Fruit fly (Drosophila melanogaster): ENCODE measurements around the gene CG5131.

CG5131 gene

dm6 chr2L:17477710-17478109 is 6.6 kb upstream of the CG5131 start, which contains the start of gene cass (continued):
- TF ChIP-seq Optix (GFP tag; IDR thresholded peaks at IDR 0.05): no peak
- no peak for TF ChIP-seq hth (optimal IDR thresholded peaks at IDR 0.05)
- TF ChIP-seq sens (GFP tag): peak; percentile 76
- TF ChIP-seq CG11247 (GFP tag; IDR thresholded peaks at IDR 0.05): no peak
- no peak for TF ChIP-seq CG11085 (GFP tag; IDR thresholded peaks at IDR 0.05)
- TF ChIP-seq Lhr (GFP tag; optimal IDR thresholded peaks at IDR 0.05): peak; percentile 36
- no peak for TF ChIP-seq onecut (GFP tag; IDR thresholded peaks at IDR 0.05)
- no peak for TF ChIP-seq abd-A (tag; optimal IDR thresholded peaks at IDR 0.05)
- TF ChIP-seq CG13287 (GFP tag; IDR thresholded peaks at IDR 0.05; ENCODE audit: partially characterized antibody): peak; percentile 93
- TF ChIP-seq Dip2 (GFP tag; IDR thresholded peaks at IDR 0.05): no peak
- no peak for TF ChIP-seq Nf-YC (tag; optimal IDR thresholded peaks at IDR 0.05)
- TF ChIP-seq Mes4 (GFP tag; optimal IDR thresholded peaks at IDR 0.05): no peak
- TF ChIP-seq Ada2b (GFP tag; IDR thresholded peaks at IDR 0.05): no peak
- no peak for TF ChIP-seq corto (GFP tag; optimal IDR thresholded peaks at IDR 0.05)
- no peak for TF ChIP-seq ash1 (GFP tag; optimal IDR thresholded peaks at IDR 0.05)
- no peak for TF ChIP-seq Rfx (GFP tag; IDR thresholded peaks at IDR 0.05)
- no peak for TF ChIP-seq chn (GFP tag; optimal IDR thresholded peaks at IDR 0.05)
- peak; percentile 93 for TF ChIP-seq YL-1 (GFP tag; optimal IDR thresholded peaks at IDR 0.05)
- TF ChIP-seq CG34422 (GFP tag; IDR thresholded peaks at IDR 0.05): no peak; the same call in 2 of the 3 replicates
- no peak for TF ChIP-seq kah (GFP tag; optimal IDR thresholded peaks at IDR 0.05)
- TF ChIP-seq CG12236 (GFP tag; optimal IDR thresholded peaks at IDR 0.05): no peak
- peak; percentile 59 for TF ChIP-seq CG2712 (tag; optimal IDR thresholded peaks at IDR 0.05)
- TF ChIP-seq CG18619 (GFP tag; optimal IDR thresholded peaks at IDR 0.05): no peak
- no peak for TF ChIP-seq Hmx (GFP tag; optimal IDR thresholded peaks at IDR 0.05)
- TF ChIP-seq Hmr (GFP tag; optimal IDR thresholded peaks at IDR 0.05): peak; percentile 37
- no peak for TF ChIP-seq toy (GFP tag; IDR thresholded peaks at IDR 0.05)
- peak; percentile 73 for TF ChIP-seq CoRest (tag; optimal IDR thresholded peaks at IDR 0.05)
- no peak for TF ChIP-seq CG1529 (GFP tag; optimal IDR thresholded peaks at IDR 0.05)
- no peak for TF ChIP-seq lab (GFP tag; optimal IDR thresholded peaks at IDR 0.05)
- TF ChIP-seq btn (GFP tag; optimal IDR thresholded peaks at IDR 0.05): no peak
- no peak for TF ChIP-seq CG6254 (GFP tag; optimal IDR thresholded peaks at IDR 0.05)
- TF ChIP-seq Xbp1 (GFP tag; optimal IDR thresholded peaks at IDR 0.05): no peak
- no peak for TF ChIP-seq gsb-n (tag; optimal IDR thresholded peaks at IDR 0.05)
- TF ChIP-seq CG31224 (GFP tag; IDR thresholded peaks at IDR 0.05): no peak
- no peak for TF ChIP-seq H2.0 (GFP tag; IDR thresholded peaks at IDR 0.05)
- 0 out of 3 replicates have a peak, but pooled peaks have one; percentile 18 for TF ChIP-seq CG17361 (GFP tag; IDR thresholded peaks at IDR 0.05)
- TF ChIP-seq Neu2 (GFP tag; optimal IDR thresholded peaks at IDR 0.05; ENCODE audit: borderline replicate concordance): no peak
- TF ChIP-seq D19A (tag; optimal IDR thresholded peaks at IDR 0.05): no peak
- no peak for TF ChIP-seq CG17912 (GFP tag; optimal IDR thresholded peaks at IDR 0.05)
- peak; percentile 93 for TF ChIP-seq bbx (GFP tag; IDR thresholded peaks at IDR 0.05; ENCODE audit: partially characterized antibody)
- no peak for TF ChIP-seq zfh1 (GFP tag; IDR thresholded peaks at IDR 0.05)
- TF ChIP-seq CG6175 (GFP tag; IDR thresholded peaks at IDR 0.05): no peak
- no peak for TF ChIP-seq CG12071 (GFP tag; optimal IDR thresholded peaks at IDR 0.05)
- TF ChIP-seq Fer2 (tag; optimal IDR thresholded peaks at IDR 0.05): no peak
- no peak for TF ChIP-seq ERR (GFP tag; optimal IDR thresholded peaks at IDR 0.05)
- TF ChIP-seq Hr3 (GFP tag; optimal IDR thresholded peaks at IDR 0.05): no peak
- TF ChIP-seq ara (GFP tag; IDR thresholded peaks at IDR 0.05): no peak
- TF ChIP-seq cato (GFP tag; optimal IDR thresholded peaks at IDR 0.05; ENCODE audit: borderline replicate concordance): no peak
- TF ChIP-seq CG13424 (tag; optimal IDR thresholded peaks at IDR 0.05): no peak
- no peak for TF ChIP-seq sens-2 (GFP tag; IDR thresholded peaks at IDR 0.05)
- TF ChIP-seq CG9437 (GFP tag; optimal IDR thresholded peaks at IDR 0.05): no peak
- TF ChIP-seq chm (GFP tag; IDR thresholded peaks at IDR 0.05): no peak
- TF ChIP-seq wek (GFP tag; optimal IDR thresholded peaks at IDR 0.05): no peak
